Worm (Caenorhabditis elegans) whole organism, L4 larva: ENCODE data around the gene sdz-32.
A peak's percentile ranks its signal among the peaks of the same experiment; 100 is the strongest.

ENCODE experiments used
- F10B5.3 ChIP-seq: sonication (generic microtip); optimal IDR thresholded peaks from 2 replicates; lab custom pipeline; 2016; ENCODE audit warnings: mild to moderate bottlenecking, missing genetic modification characterization, missing compliant biosample characterization
- F37D6.2 ChIP-seq: sonication (generic microtip); optimal IDR thresholded peaks from 2 replicates; lab custom pipeline; 2016; ENCODE audit warnings: mild to moderate bottlenecking, missing genetic modification characterization, missing compliant biosample characterization
- F49E8.2 ChIP-seq: sonication (generic microtip); optimal IDR thresholded peaks from 2 replicates; lab custom pipeline; 2016; ENCODE audit warnings: missing compliant biosample characterization, mild to moderate bottlenecking, missing genetic modification characterization, borderline replicate concordance
- Y48G9A.11 ChIP-seq: fragments of 200-800 bp; sonication (Bioruptor generic); IDR thresholded peaks from 2 replicates; pipeline ENCODE4 v1.3.6; 2022; ENCODE audit warnings: missing genetic modification reagents, missing genetic modification characterization, missing compliant biosample characterization
- Y75B8A.6 ChIP-seq: fragments of 200-800 bp; sonication (Bioruptor generic); IDR thresholded peaks from 2 replicates; pipeline ENCODE4 v1.3.6; 2022; ENCODE audit warnings: missing genetic modification reagents, missing genetic modification characterization, missing compliant biosample characterization
- ZK337.2 ChIP-seq: fragments of 200-800 bp; sonication (Bioruptor generic); IDR thresholded peaks from 2 replicates; pipeline ENCODE4 v1.3.6; 2022; ENCODE audit warnings: missing genetic modification reagents, missing genetic modification characterization, missing compliant biosample characterization
- aha-1 ChIP-seq: fragments of 150-350 bp; peaks from one replicate; lab custom pipeline; 2014; ENCODE audit warnings: missing biosample characterization, missing genetic modification characterization
- aly-2 ChIP-seq: sonication (generic microtip); optimal IDR thresholded peaks from 2 replicates; lab custom pipeline; 2018; ENCODE audit warnings: missing biosample characterization, missing genetic modification characterization
- arid-1 ChIP-seq: fragments of 200-800 bp; sonication (Bioruptor generic); conservative IDR thresholded peaks from 2 replicates; pipeline ENCODE4 v1.3.6; 2022; ENCODE audit warnings: missing genetic modification reagents, missing genetic modification characterization, missing compliant biosample characterization
- ceh-32 ChIP-seq: sonication (generic microtip); optimal IDR thresholded peaks from 2 replicates; lab custom pipeline; 2016; ENCODE audit warnings: mild to moderate bottlenecking, missing genetic modification characterization, missing compliant biosample characterization; ENCODE audit not compliant: poor library complexity
- ceh-62 ChIP-seq: sonication (generic microtip); optimal IDR thresholded peaks from 2 replicates; lab custom pipeline; 2017; ENCODE audit warnings: missing biosample characterization, missing genetic modification characterization
- daf-12 ChIP-seq: fragments of 150-350 bp; optimal IDR thresholded peaks from 2 replicates; lab custom pipeline; 2014; ENCODE audit warnings: missing biosample characterization, missing genetic modification reagents, missing genetic modification characterization
- dmd-8 ChIP-seq: fragments of 200-800 bp; sonication (Bioruptor generic); IDR thresholded peaks from 2 replicates; pipeline ENCODE4 v1.3.6; 2022; ENCODE audit warnings: missing genetic modification characterization, missing compliant biosample characterization
- dmd-9 ChIP-seq: fragments of 200-800 bp; sonication (Bioruptor generic); IDR thresholded peaks from 2 replicates; pipeline ENCODE4 v1.3.6; 2022; ENCODE audit warnings: missing genetic modification reagents, missing genetic modification characterization, missing compliant biosample characterization
- egl-27 ChIP-seq: sonication (generic microtip); optimal IDR thresholded peaks from 3 replicates; lab custom pipeline; 2017; ENCODE audit warnings: missing biosample characterization, missing genetic modification reagents, missing genetic modification characterization
- egl-43 ChIP-seq: fragments of 200-800 bp; sonication (Bioruptor generic); IDR thresholded peaks from 2 replicates; pipeline ENCODE4 v1.3.6; 2022; ENCODE audit warnings: missing genetic modification reagents, missing genetic modification characterization, missing compliant biosample characterization
- gei-8 ChIP-seq: fragments of 200-800 bp; sonication (Bioruptor generic); optimal IDR thresholded peaks from 2 replicates; lab custom pipeline; 2018; ENCODE audit warnings: mild to moderate bottlenecking, missing genetic modification characterization, missing compliant biosample characterization
- hlh-30 ChIP-seq: sonication (generic microtip); optimal IDR thresholded peaks from 2 replicates; lab custom pipeline; 2017; ENCODE audit warnings: antibody characterized with exemption, mild to moderate bottlenecking, missing genetic modification characterization, missing compliant biosample characterization; ENCODE audit not compliant: insufficient read depth
- jun-1 ChIP-seq: fragments of 150-350 bp; optimal IDR thresholded peaks from 2 replicates; lab custom pipeline; 2014; ENCODE audit warnings: missing biosample characterization, missing genetic modification reagents, missing genetic modification characterization
- lin-13 ChIP-seq: fragments of 150-350 bp; optimal IDR thresholded peaks from 2 replicates; lab custom pipeline; 2014; ENCODE audit warnings: missing biosample characterization, missing genetic modification reagents, missing genetic modification characterization
- lin-38 ChIP-seq: fragments of 200-800 bp; sonication (Bioruptor generic); IDR thresholded peaks from 2 replicates; pipeline ENCODE4 v1.3.6; 2022; ENCODE audit warnings: missing genetic modification reagents, missing genetic modification characterization, missing compliant biosample characterization
- madf-9 ChIP-seq: fragments of 200-800 bp; sonication (Bioruptor generic); conservative IDR thresholded peaks from 2 replicates; pipeline ENCODE4 v1.3.6; 2022; ENCODE audit warnings: missing genetic modification reagents, missing genetic modification characterization, missing compliant biosample characterization
- mdl-1 ChIP-seq, 2 experiments: fragments of 150-350 bp in 1 of 2; sonication (generic microtip) in 1 of 2; optimal IDR thresholded peaks; 2 replicates each; lab custom pipeline; 2014 to 2017; ENCODE audit warnings: missing biosample characterization in 2 of 2, missing genetic modification characterization in 2 of 2
- nhr-11 ChIP-seq: fragments of 150-350 bp; optimal IDR thresholded peaks from 2 replicates; lab custom pipeline; 2014; ENCODE audit warnings: missing biosample characterization, missing genetic modification characterization
- nhr-111 ChIP-seq: fragments of 200-800 bp; sonication (Bioruptor generic); optimal IDR thresholded peaks from 2 replicates; lab custom pipeline; 2018; ENCODE audit warnings: mild to moderate bottlenecking, missing genetic modification characterization, missing compliant biosample characterization
- nhr-28 ChIP-seq: fragments of 150-350 bp; optimal IDR thresholded peaks from 2 replicates; lab custom pipeline; 2014; ENCODE audit warnings: missing biosample characterization, missing genetic modification characterization
- pha-4 ChIP-seq, 2 experiments: fragments of 150-350 bp in 1 of 2; fragments of 200-800 bp in 1 of 2; sonication (Bioruptor generic) in 1 of 2; IDR thresholded peaks in 1 of 2; optimal IDR thresholded peaks in 1 of 2; 2 replicates each; pipeline versions ENCODE4 v1.3.6 to Lab custom; 2014 to 2022; ENCODE audit warnings: missing genetic modification characterization in 2 of 2, missing genetic modification reagents in 2 of 2, missing biosample characterization in 1 of 2, missing compliant biosample characterization in 1 of 2
- php-3 ChIP-seq: fragments of 200-800 bp; sonication (Bioruptor generic); IDR thresholded peaks from 2 replicates; pipeline ENCODE4 v1.3.6; 2022; ENCODE audit warnings: missing genetic modification reagents, missing genetic modification characterization, missing compliant biosample characterization
- pqm-1 ChIP-seq: sonication (generic microtip); optimal IDR thresholded peaks from 2 replicates; lab custom pipeline; 2017; ENCODE audit warnings: missing biosample characterization, missing genetic modification characterization
- set-16 ChIP-seq: fragments of 200-800 bp; sonication (Bioruptor generic); IDR thresholded peaks from 2 replicates; pipeline ENCODE4 v1.3.6; 2022; ENCODE audit warnings: missing genetic modification reagents, missing genetic modification characterization, missing compliant biosample characterization
- skn-1 ChIP-seq: fragments of 150-350 bp; optimal IDR thresholded peaks from 2 replicates; lab custom pipeline; 2014; ENCODE audit warnings: missing biosample characterization, missing genetic modification characterization
- snpc-4 ChIP-seq: fragments of 150-350 bp; optimal IDR thresholded peaks from 2 replicates; lab custom pipeline; 2014; ENCODE audit warnings: missing biosample characterization, missing genetic modification characterization
- spr-1 ChIP-seq: sonication (generic microtip); optimal IDR thresholded peaks from 2 replicates; lab custom pipeline; 2016; ENCODE audit warnings: mild to moderate bottlenecking, missing genetic modification characterization, missing compliant biosample characterization
- tag-97 ChIP-seq: fragments of 200-800 bp; sonication (Bioruptor generic); IDR thresholded peaks from 2 replicates; pipeline ENCODE4 v1.3.6; 2022; ENCODE audit warnings: missing genetic modification characterization, missing compliant biosample characterization
- unc-62 ChIP-seq, 3 experiments: fragments of 150-350 bp in 1 of 3; sonication (generic microtip); optimal IDR thresholded peaks in 2 of 3; peaks in 1 of 3; 1 replicate in 1 of 3; 2 replicates in 2 of 3; lab custom pipeline; 2014 to 2017; ENCODE audit warnings: missing biosample characterization in 3 of 3, missing genetic modification characterization in 3 of 3, missing genetic modification reagents in 3 of 3, missing genotype in 1 of 3
- zfp-2 ChIP-seq: sonication (generic microtip); optimal IDR thresholded peaks from 2 replicates; lab custom pipeline; 2016; ENCODE audit warnings: mild to moderate bottlenecking, missing genetic modification characterization, missing compliant biosample characterization
- zfp-3 ChIP-seq: fragments of 200-800 bp; sonication (Bioruptor generic); conservative IDR thresholded peaks from 2 replicates; pipeline ENCODE4 v1.3.6; 2022; ENCODE audit warnings: missing genetic modification reagents, missing genetic modification characterization, missing compliant biosample characterization
- zip-11 ChIP-seq: fragments of 200-800 bp; sonication (Bioruptor generic); IDR thresholded peaks from 2 replicates; pipeline ENCODE4 v1.3.6; 2022; ENCODE audit warnings: missing genetic modification characterization, missing compliant biosample characterization
- zip-2 ChIP-seq: fragments of 150-350 bp; optimal IDR thresholded peaks from 2 replicates; lab custom pipeline; 2014; ENCODE audit warnings: missing biosample characterization, missing genetic modification characterization

Gene sdz-32

ce11 chrII:3441377-3441776 is 32.5 kb upstream of the sdz-32 start, which contains the start of gene C16C8.27:
TSS of gene C16C8.27 (plus strand) at chrII:3441677.
- TF ChIP-seq unc-62 (GFP tag; optimal IDR thresholded peaks at IDR 0.05 in 1 of 2; lab: Kevin White, UChicago) = peak in 1 of 2 experiments; percentile 1
- no peak for TF ChIP-seq unc-62 (tag; optimal IDR thresholded peaks at IDR 0.05; lab: Kevin White, UChicago)
- no peak for TF ChIP-seq dmd-9 (GFP tag; lab: Robert Waterston, UW)
- TF ChIP-seq, all 104 proteins: peak for 1

- TF ChIP-seq Y75B8A.6 (GFP tag; lab: Robert Waterston, UW) (no peak), ZK337.2 (GFP tag; lab: Robert Waterston, UW) (no peak), pha-4 (GFP tag; IDR thresholded peaks at IDR 0.05; lab: Robert Waterston, UW) (no peak), pha-4 (tag; optimal IDR thresholded peaks at IDR 0.05; lab: Kevin White, UChicago) (no peak), Y48G9A.11 (GFP tag; lab: Robert Waterston, UW) (no peak)
- TF ChIP-seq, all 104 proteins: peak for 0
Measured at ce11 chrII:3443154-3443553, 30.7 kb upstream of the sdz-32 start, which contains the start of gene C16C8.22. TSS of gene C16C8.22 (minus strand) at chrII:3443254.

ce11 chrII:3444280-3444679 is 29.6 kb upstream of the sdz-32 start, which contains the start of gene C16C8.4:
TSS of gene C16C8.4 (minus strand) at chrII:3444380.
- TF ChIP-seq nhr-28 (tag; lab: Kevin White, UChicago) = no peak
- TF ChIP-seq aha-1 (tag; lab: Kevin White, UChicago) = peak; percentile 66

- TF ChIP-seq nhr-11 (tag; lab: Kevin White, UChicago) = no peak
- TF ChIP-seq spr-1 (tag; lab: Kevin White, UChicago) = no peak
- no peak for TF ChIP-seq F10B5.3 (tag; lab: Kevin White, UChicago)
- TF ChIP-seq F37D6.2 (tag; lab: Kevin White, UChicago) = no peak
- no peak for TF ChIP-seq zip-11
- no peak for TF ChIP-seq lin-38 (GFP tag; lab: Robert Waterston, UW)
- no peak for TF ChIP-seq mdl-1 (tag; optimal IDR thresholded peaks at IDR 0.05; lab: Kevin White, UChicago)
- TF ChIP-seq arid-1 = no peak
- TF ChIP-seq jun-1 (tag; lab: Kevin White, UChicago) = no peak
Measured at ce11 chrII:3445285-3445806, 28.5 kb upstream of the sdz-32 start, which contains the start of the genes C16C8.5 and C16C8.16. TSS of gene C16C8.5 (minus strand) at chrII:3445385. TSS of gene C16C8.16 (plus strand) at chrII:3445756.

ce11 chrII:3446647-3447046 is 27.2 kb upstream of the sdz-32 start, which contains the start of the genes C16C8.20 and gldi-6:
TSS of gene C16C8.20 (plus strand) at chrII:3446947.
TSS of gene gldi-6 (plus strand) at chrII:3446947.
- TF ChIP-seq nhr-111 (GFP tag; lab: Kevin White, UChicago) (no peak), aly-2 (no peak), pha-4 (GFP tag; IDR thresholded peaks at IDR 0.05; lab: Robert Waterston, UW) (no peak), pha-4 (tag; optimal IDR thresholded peaks at IDR 0.05; lab: Kevin White, UChicago) (no peak), spr-1 (tag; lab: Kevin White, UChicago) (no peak), egl-43 (no peak), madf-9 (GFP tag; lab: Robert Waterston, UW) (no peak), ZK337.2 (GFP tag; lab: Robert Waterston, UW) (no peak), hlh-30 (tag; lab: Kevin White, UChicago) (no peak), zip-2 (tag; lab: Kevin White, UChicago) (no peak), snpc-4 (tag; lab: Kevin White, UChicago) (no peak), F37D6.2 (tag; lab: Kevin White, UChicago) (no peak), set-16 (no peak), ceh-32 (tag; lab: Kevin White, UChicago) (no peak), pqm-1 (no peak), ceh-62 (tag; lab: Kevin White, UChicago) (no peak)

ce11 chrII:3447906-3448305 is 25.9 kb upstream of the sdz-32 start, which contains the start of gene C16C8.21:
TSS of gene C16C8.21 (plus strand) at chrII:3448206.
- TF ChIP-seq Y48G9A.11 (GFP tag; lab: Robert Waterston, UW) (no peak), F49E8.2 (tag; lab: Kevin White, UChicago) (no peak), dmd-8 (no peak), egl-27 (tag; lab: Kevin White, UChicago) (no peak), php-3 (GFP tag; lab: Robert Waterston, UW) (no peak), ZK337.2 (GFP tag; lab: Robert Waterston, UW) (no peak), set-16 (no peak), zfp-3 (GFP tag; lab: Robert Waterston, UW) (no peak), tag-97 (GFP tag; lab: Robert Waterston, UW) (no peak), gei-8 (GFP tag; lab: Kevin White, UChicago) (no peak), pqm-1 (no peak), zfp-2 (tag; lab: Kevin White, UChicago) (no peak), lin-13 (GFP tag; lab: Kevin White, UChicago) (no peak), skn-1 (tag; lab: Kevin White, UChicago) (no peak), F10B5.3 (tag; lab: Kevin White, UChicago) (no peak), daf-12 (no peak)
